Worm (Caenorhabditis elegans) whole organism, L2 larva: ENCODE measurements around the gene gly-5.

Source experiments
- elt-3 ChIP-seq: sonication (generic microtip); optimal IDR thresholded peaks from 2 replicates; lab custom pipeline; 2017; ENCODE audit warnings: missing biosample characterization, missing genetic modification characterization
- nhr-12 ChIP-seq: fragments of 150-350 bp; optimal IDR thresholded peaks from 2 replicates; lab custom pipeline; 2014; ENCODE audit warnings: missing biosample characterization, missing genetic modification characterization
- unc-39 ChIP-seq: fragments of 150-350 bp; optimal IDR thresholded peaks from 2 replicates; lab custom pipeline; 2014; ENCODE audit warnings: missing biosample characterization, missing genetic modification characterization
- unc-55 ChIP-seq: fragments of 150-350 bp; sonication (generic microtip); optimal IDR thresholded peaks from 3 replicates; lab custom pipeline; 2014; ENCODE audit warnings: missing biosample characterization, missing genetic modification reagents, missing genetic modification characterization
- ztf-1 ChIP-seq: fragments of 200-800 bp; sonication (Bioruptor generic); conservative IDR thresholded peaks from 2 replicates; pipeline ENCODE4 v1.3.6; 2022; ENCODE audit warnings: missing genetic modification characterization, missing compliant biosample characterization

DNA sequence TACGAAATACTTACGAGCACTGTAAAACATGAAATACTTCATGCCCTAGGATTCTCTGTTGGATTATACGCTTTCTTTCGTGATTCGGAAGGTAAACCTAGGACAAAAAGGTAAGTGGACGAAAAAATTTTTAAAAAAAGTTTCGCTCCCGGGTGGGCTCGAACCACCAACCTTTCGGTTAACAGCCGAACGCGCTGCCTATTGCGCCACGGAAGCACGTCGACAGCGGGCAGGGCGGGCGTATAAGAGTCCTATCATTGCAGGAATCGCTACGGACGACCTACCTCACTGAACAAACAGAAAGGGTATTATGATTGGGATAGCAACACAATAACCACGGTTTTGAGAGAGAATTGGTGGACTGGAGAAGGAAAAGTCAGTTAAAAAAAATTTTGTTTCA is 37.8 kb downstream of the gly-5 start:
- no peak for TF ChIP-seq ztf-1
- no peak for TF ChIP-seq elt-3 (tag; lab: Kevin White, UChicago)
- no peak for TF ChIP-seq nhr-12 (tag; lab: Kevin White, UChicago)
- no peak for TF ChIP-seq unc-39 (tag; lab: Kevin White, UChicago)
- no peak for TF ChIP-seq unc-55
